Worm (Caenorhabditis elegans) whole organism, L4 larva: ENCODE results near the gene fbxb-118.

ENCODE experiments used
- ces-1 ChIP-seq: fragments of 150-350 bp; sonication (generic microtip); optimal IDR thresholded peaks from 4 replicates; lab custom pipeline; 2014; ENCODE audit warnings: missing biosample characterization, missing genetic modification reagents, missing genetic modification characterization
- fos-1 ChIP-seq: fragments of 150-350 bp; optimal IDR thresholded peaks from 2 replicates; lab custom pipeline; 2014; ENCODE audit warnings: missing biosample characterization, missing genetic modification characterization
- lin-15B ChIP-seq: fragments of 150-350 bp; sonication (generic microtip); optimal IDR thresholded peaks from 3 replicates; lab custom pipeline; 2014; ENCODE audit warnings: missing biosample characterization, missing genetic modification characterization
- lin-39 ChIP-seq: fragments of 150-350 bp; optimal IDR thresholded peaks from 2 replicates; lab custom pipeline; 2014; ENCODE audit warnings: missing biosample characterization, missing genetic modification reagents, missing genetic modification characterization
- lsy-2 ChIP-seq, 2 experiments: fragments of 150-350 bp in 1 of 2; sonication (generic microtip) in 1 of 2; optimal IDR thresholded peaks; 2 replicates each; lab custom pipeline; 2014 to 2017; ENCODE audit warnings: missing biosample characterization in 2 of 2, missing genetic modification characterization in 2 of 2
- madf-5 ChIP-seq, 2 experiments: fragments of 200-800 bp; sonication (Bioruptor generic); IDR thresholded peaks; 2 replicates each; pipeline ENCODE4 v1.3.6; 2022; ENCODE audit warnings: missing compliant biosample characterization in 2 of 2, missing genetic modification characterization in 2 of 2
- mdl-1 ChIP-seq, 2 experiments: fragments of 150-350 bp in 1 of 2; sonication (generic microtip) in 1 of 2; optimal IDR thresholded peaks; 2 replicates each; lab custom pipeline; 2014 to 2017; ENCODE audit warnings: missing biosample characterization in 2 of 2, missing genetic modification characterization in 2 of 2
- nhr-102 ChIP-seq: sonication (generic microtip); optimal IDR thresholded peaks from 2 replicates; lab custom pipeline; 2016; ENCODE audit warnings: mild to moderate bottlenecking, missing genetic modification characterization, moderate library complexity, missing compliant biosample characterization
- nhr-28 ChIP-seq: fragments of 150-350 bp; optimal IDR thresholded peaks from 2 replicates; lab custom pipeline; 2014; ENCODE audit warnings: missing biosample characterization, missing genetic modification characterization
- pha-4 ChIP-seq, 2 experiments: fragments of 150-350 bp in 1 of 2; fragments of 200-800 bp in 1 of 2; sonication (Bioruptor generic) in 1 of 2; IDR thresholded peaks in 1 of 2; optimal IDR thresholded peaks in 1 of 2; 2 replicates each; pipeline versions ENCODE4 v1.3.6 to Lab custom; 2014 to 2022; ENCODE audit warnings: missing genetic modification characterization in 2 of 2, missing genetic modification reagents in 2 of 2, missing biosample characterization in 1 of 2, missing compliant biosample characterization in 1 of 2
- tag-97 ChIP-seq: fragments of 200-800 bp; sonication (Bioruptor generic); IDR thresholded peaks from 2 replicates; pipeline ENCODE4 v1.3.6; 2022; ENCODE audit warnings: missing genetic modification characterization, missing compliant biosample characterization
- tra-1 ChIP-seq: fragments of 200-800 bp; sonication (Bioruptor generic); IDR thresholded peaks from 2 replicates; pipeline ENCODE4 v1.3.6; 2022; ENCODE audit warnings: missing genetic modification reagents, missing genetic modification characterization, missing compliant biosample characterization

DNA sequence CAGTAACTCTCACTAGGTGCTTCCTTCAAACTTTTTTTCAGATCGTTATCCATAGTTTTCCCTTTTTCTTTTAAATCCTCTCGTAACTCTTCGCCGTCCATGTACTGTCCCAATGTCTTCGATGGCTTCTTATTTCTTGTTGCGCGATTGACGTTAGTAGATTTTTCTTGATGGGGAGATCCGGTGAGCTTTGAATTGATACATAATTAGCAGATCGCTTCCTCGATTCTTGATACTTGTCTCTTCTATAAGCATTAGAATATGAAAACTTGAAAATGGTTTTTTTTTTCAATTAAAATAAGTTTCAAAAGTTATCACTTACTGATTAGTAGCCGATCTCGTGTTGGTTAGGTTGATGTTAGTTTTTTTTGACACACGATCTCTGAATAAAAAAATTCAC is 18.5 kb downstream of the fbxb-118 start, which contains the start of gene K07D4.2:
- TF ChIP-seq mdl-1 (tag; optimal IDR thresholded peaks at IDR 0.05; lab: Kevin White, UChicago) = no peak
- TF ChIP-seq lin-39 (tag; lab: Kevin White, UChicago) = no peak
- no peak for TF ChIP-seq pha-4 (GFP tag; IDR thresholded peaks at IDR 0.05; lab: Robert Waterston, UW)
- no peak for TF ChIP-seq pha-4 (tag; optimal IDR thresholded peaks at IDR 0.05; lab: Kevin White, UChicago)
- no peak for TF ChIP-seq lin-15B (tag; lab: Kevin White, UChicago)
- no peak for TF ChIP-seq nhr-28 (tag; lab: Kevin White, UChicago)
- no peak for TF ChIP-seq fos-1
- TF ChIP-seq nhr-102 = no peak
- no peak for TF ChIP-seq tag-97 (GFP tag; lab: Robert Waterston, UW)
- no peak for TF ChIP-seq ces-1 (GFP tag; lab: Kevin White, UChicago)
- no peak for TF ChIP-seq tra-1 (GFP tag; lab: Robert Waterston, UW)
- no peak for TF ChIP-seq lsy-2 (tag; optimal IDR thresholded peaks at IDR 0.05; lab: Kevin White, UChicago)
- TF ChIP-seq madf-5 (GFP tag; IDR thresholded peaks at IDR 0.05; lab: Robert Waterston, UW) = no peak
